Fruit fly (Drosophila melanogaster): ENCODE data around the gene MED24.

MED24 gene

DNA sequence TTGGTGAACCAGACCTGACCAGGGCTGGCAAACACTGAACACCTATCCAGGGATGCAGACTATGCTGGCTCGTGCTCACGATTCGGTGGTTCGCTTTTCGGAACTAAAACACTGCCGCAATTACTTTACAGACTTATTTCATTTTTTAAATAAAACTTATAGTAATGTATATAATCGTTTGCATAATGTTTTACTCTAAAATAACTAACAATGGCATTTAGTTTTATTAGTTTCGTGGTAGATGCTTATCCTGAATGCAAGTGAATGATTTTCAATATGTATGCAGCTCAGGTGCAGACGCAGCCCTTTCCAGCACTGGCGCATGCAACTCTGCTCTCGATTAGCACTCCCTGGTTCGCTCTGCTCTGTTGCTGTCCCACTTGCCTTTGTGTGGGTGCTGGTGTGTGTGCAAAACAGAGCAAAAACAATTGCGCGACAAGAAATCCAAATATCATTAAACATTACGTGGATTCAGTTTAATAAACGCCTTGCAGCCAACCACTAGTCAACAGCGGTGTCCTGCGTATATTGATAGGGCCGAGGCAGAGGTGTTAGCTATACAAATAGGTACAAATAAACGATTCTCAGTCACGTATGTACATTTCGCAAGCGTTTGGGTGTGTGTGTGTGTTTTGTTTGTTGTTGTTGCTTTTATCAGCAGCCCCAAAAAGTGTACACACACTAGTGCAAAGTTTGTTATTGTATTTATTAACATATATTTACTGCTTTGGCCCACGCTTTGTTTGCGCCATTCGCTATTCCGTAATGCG, 4.3 kb upstream of the MED24 start, which contains the start of the genes ERR and Atg18a (continued):
- peak; percentile 88 for TF ChIP-seq CG11085 (GFP tag; IDR thresholded peaks at IDR 0.05)
- peak; percentile 91 for TF ChIP-seq Hsf (GFP tag; optimal IDR thresholded peaks at IDR 0.05)
- no peak for TF ChIP-seq pita (GFP tag; optimal IDR thresholded peaks at IDR 0.05)
- peak; percentile 90 for TF ChIP-seq CG14441 (GFP tag; IDR thresholded peaks at IDR 0.05)
- TF ChIP-seq CG2120 (GFP tag; optimal IDR thresholded peaks at IDR 0.05), result peak; percentile 93
- peak; percentile 82 for TF ChIP-seq tx (GFP tag; optimal IDR thresholded peaks at IDR 0.05)
- peak in 1 of 2 experiments; percentile 73 for TF ChIP-seq bsh (GFP tag; optimal IDR thresholded peaks at IDR 0.05)
- peak; percentile 88 for TF ChIP-seq HLH54F (GFP tag; optimal IDR thresholded peaks at IDR 0.05)
- peak; percentile 90 for TF ChIP-seq CG32532 (GFP tag; IDR thresholded peaks at IDR 0.05)
- no peak for TF ChIP-seq bowl (GFP tag; IDR thresholded peaks at IDR 0.05)
- no peak for TF ChIP-seq fru (optimal IDR thresholded peaks at IDR 0.05)
- TF ChIP-seq CG10267 (tag; optimal IDR thresholded peaks at IDR 0.05), result peak; percentile 98
- TF ChIP-seq E2f1 (GFP tag; IDR thresholded peaks at IDR 0.05), result peak; percentile 82
- TF ChIP-seq stc (GFP tag; IDR thresholded peaks at IDR 0.05), result peak; percentile 40; the same call in 1 of the 2 replicates
- 0 out of 2 replicates have a peak, but pooled peaks have one; percentile 26 for TF ChIP-seq nerfin-2 (GFP tag; IDR thresholded peaks at IDR 0.05; ENCODE audit: partially characterized antibody)
- TF ChIP-seq CG18599 (GFP tag; optimal IDR thresholded peaks at IDR 0.05), result peak; percentile 79
- peak; percentile 80 for TF ChIP-seq CG11247 (GFP tag; IDR thresholded peaks at IDR 0.05)
- no peak for TF ChIP-seq Hr78 (GFP tag; optimal IDR thresholded peaks at IDR 0.05)
- no peak for TF ChIP-seq tap (tag; optimal IDR thresholded peaks at IDR 0.05)
- TF ChIP-seq sug (tag; optimal IDR thresholded peaks at IDR 0.05), result peak; percentile 89
- TF ChIP-seq pan (optimal IDR thresholded peaks at IDR 0.05), result no peak
- peak in 1 of 2 experiments; percentile 83 for TF ChIP-seq pan (GFP tag; optimal IDR thresholded peaks at IDR 0.05 in 1 of 2, IDR thresholded peaks at IDR 0.05 in 1 of 2)
- peak; percentile 41 for TF ChIP-seq Ravus (GFP tag; IDR thresholded peaks at IDR 0.05)
- peak; percentile 77 for TF ChIP-seq rib (GFP tag; IDR thresholded peaks at IDR 0.05)
- TF ChIP-seq wek (GFP tag; optimal IDR thresholded peaks at IDR 0.05), result no peak
- TF ChIP-seq Atf-2 (GFP tag; optimal IDR thresholded peaks at IDR 0.05), result peak; percentile 45
- peak; percentile 76 for TF ChIP-seq MBD-R2 (GFP tag; IDR thresholded peaks at IDR 0.05)
- TF ChIP-seq cad (GFP tag; optimal IDR thresholded peaks at IDR 0.05), result no peak
- TF ChIP-seq Rx (GFP tag; IDR thresholded peaks at IDR 0.05), result peak; percentile 82
- TF ChIP-seq CG6654 (GFP tag; optimal IDR thresholded peaks at IDR 0.05), result peak; percentile 32
- no peak for TF ChIP-seq Lpt (GFP tag; optimal IDR thresholded peaks at IDR 0.05)
- 0 out of 2 replicates have a peak, but pooled peaks have one; percentile 43 for TF ChIP-seq CG5953 (GFP tag; IDR thresholded peaks at IDR 0.05)
- peak; percentile 77 for TF ChIP-seq CG17359 (tag; optimal IDR thresholded peaks at IDR 0.05)
- peak; percentile 74 for TF ChIP-seq YL-1 (GFP tag; optimal IDR thresholded peaks at IDR 0.05)
- TF ChIP-seq CG8924 (tag; optimal IDR thresholded peaks at IDR 0.05), result peak; percentile 82
- peak; percentile 90 for TF ChIP-seq kni (GFP tag; optimal IDR thresholded peaks at IDR 0.05)
- TF ChIP-seq HmgD (GFP tag; optimal IDR thresholded peaks at IDR 0.05), result peak; percentile 79
- TF ChIP-seq ewg (GFP tag; optimal IDR thresholded peaks at IDR 0.05), result no peak
- peak; percentile 81 for TF ChIP-seq ttk (GFP tag; IDR thresholded peaks at IDR 0.05)
- TF ChIP-seq CG14667 (GFP tag; IDR thresholded peaks at IDR 0.05), result peak; percentile 89
- TF ChIP-seq NC2α (GFP tag; optimal IDR thresholded peaks at IDR 0.05), result peak; percentile 57
- TF ChIP-seq cwo (GFP tag; optimal IDR thresholded peaks at IDR 0.05), result peak; percentile 51
- TF ChIP-seq pho (GFP tag; optimal IDR thresholded peaks at IDR 0.05), result peak; percentile 86
- TF ChIP-seq abd-A (tag; optimal IDR thresholded peaks at IDR 0.05), result no peak
- peak; percentile 49 for TF ChIP-seq ham (GFP tag; IDR thresholded peaks at IDR 0.05)
- TF ChIP-seq CG1602 (GFP tag; optimal IDR thresholded peaks at IDR 0.05), result peak; percentile 89
- peak; percentile 36; the same call in 1 of the 3 replicates for TF ChIP-seq CG14860 (GFP tag; IDR thresholded peaks at IDR 0.05; ENCODE audit: partially characterized antibody)
- TF ChIP-seq Hmx (GFP tag; optimal IDR thresholded peaks at IDR 0.05), result peak; percentile 17
- TF ChIP-seq CG11504 (tag; optimal IDR thresholded peaks at IDR 0.05), result no peak
- peak; percentile 63 for TF ChIP-seq Poxn (GFP tag; IDR thresholded peaks at IDR 0.05)

Measured in whole organism, embryonic.